Worm (Caenorhabditis elegans) whole organism, late embryonic: Measurements from ENCODE around the gene col-8.

ENCODE experiments used
- C08G9.2 ChIP-seq: sonication (generic microtip); optimal IDR thresholded peaks from 2 replicates; lab custom pipeline; 2016; ENCODE audit warnings: mild to moderate bottlenecking, missing genetic modification characterization, moderate library complexity, missing compliant biosample characterization
- C38D4.7 ChIP-seq: fragments of 200-800 bp; sonication (Bioruptor generic); optimal IDR thresholded peaks from 2 replicates; lab custom pipeline; 2018; ENCODE audit warnings: mild to moderate bottlenecking, missing genetic modification characterization, moderate library complexity, missing compliant biosample characterization
- F13H6.1 ChIP-seq: sonication (generic microtip); optimal IDR thresholded peaks from 2 replicates; lab custom pipeline; 2016; ENCODE audit warnings: missing genetic modification characterization, missing compliant biosample characterization
- T23F11.4 ChIP-seq: fragments of 200-800 bp; sonication (Bioruptor generic); optimal IDR thresholded peaks from 2 replicates; lab custom pipeline; 2018; ENCODE audit warnings: mild to moderate bottlenecking, missing genetic modification characterization, missing compliant biosample characterization
- Y22D7AL.16 ChIP-seq: sonication (generic microtip); optimal IDR thresholded peaks from 2 replicates; lab custom pipeline; 2016; ENCODE audit warnings: missing genetic modification characterization, missing compliant biosample characterization
- ahr-1 ChIP-seq: sonication (generic microtip); optimal IDR thresholded peaks from 2 replicates; lab custom pipeline; 2016; ENCODE audit warnings: missing genetic modification characterization, missing compliant biosample characterization
- ceh-18 ChIP-seq: sonication (generic microtip); optimal IDR thresholded peaks from 2 replicates; lab custom pipeline; 2016; ENCODE audit warnings: missing genetic modification characterization, missing compliant biosample characterization
- ceh-24 ChIP-seq: sonication (generic microtip); optimal IDR thresholded peaks from 2 replicates; lab custom pipeline; 2016; ENCODE audit warnings: mild to moderate bottlenecking, missing genetic modification characterization, missing compliant biosample characterization
- ceh-30 ChIP-seq: fragments of 150-350 bp; optimal IDR thresholded peaks from 2 replicates; lab custom pipeline; 2014; ENCODE audit warnings: missing biosample characterization, missing genetic modification characterization
- ceh-45 ChIP-seq: fragments of 200-800 bp; sonication (Bioruptor generic); IDR thresholded peaks from 2 replicates; pipeline ENCODE4 v1.3.6; 2022; ENCODE audit warnings: missing genetic modification reagents, missing genetic modification characterization, missing compliant biosample characterization
- ceh-6 ChIP-seq: fragments of 200-800 bp; sonication (Bioruptor generic); optimal IDR thresholded peaks from 2 replicates; lab custom pipeline; 2018; ENCODE audit warnings: mild to moderate bottlenecking, missing genetic modification characterization, missing compliant biosample characterization
- che-1 ChIP-seq: sonication (generic microtip); optimal IDR thresholded peaks from 2 replicates; lab custom pipeline; 2016; ENCODE audit warnings: mild to moderate bottlenecking, missing genetic modification characterization, missing compliant biosample characterization
- dve-1 ChIP-seq: sonication (generic microtip); optimal IDR thresholded peaks from 2 replicates; lab custom pipeline; 2017; ENCODE audit warnings: antibody characterized with exemption, mild to moderate bottlenecking, missing genetic modification characterization, missing compliant biosample characterization
- elt-2 ChIP-seq: sonication (generic microtip); optimal IDR thresholded peaks from 2 replicates; lab custom pipeline; 2016; ENCODE audit warnings: missing genetic modification reagents, missing genetic modification characterization, missing compliant biosample characterization
- eyg-1 ChIP-seq: sonication (generic microtip); optimal IDR thresholded peaks from 2 replicates; lab custom pipeline; 2016; ENCODE audit warnings: missing genotype, missing genetic modification characterization, missing compliant biosample characterization
- fax-1 ChIP-seq: sonication (generic microtip); optimal IDR thresholded peaks from 2 replicates; lab custom pipeline; 2016; ENCODE audit warnings: missing genotype, missing genetic modification characterization, missing compliant biosample characterization
- gmeb-2 ChIP-seq: sonication (generic microtip); optimal IDR thresholded peaks from 2 replicates; lab custom pipeline; 2016; ENCODE audit warnings: missing genetic modification characterization, inconsistent platforms, missing compliant biosample characterization
- hlh-15 ChIP-seq: sonication (generic microtip); optimal IDR thresholded peaks from 2 replicates; lab custom pipeline; 2016; ENCODE audit warnings: missing genetic modification characterization, missing compliant biosample characterization
- hlh-6 ChIP-seq: sonication (generic microtip); optimal IDR thresholded peaks from 2 replicates; lab custom pipeline; 2016; ENCODE audit warnings: missing genotype, missing genetic modification characterization, missing compliant biosample characterization
- lim-6 ChIP-seq: sonication (generic microtip); optimal IDR thresholded peaks from 2 replicates; lab custom pipeline; 2016; ENCODE audit warnings: missing genetic modification characterization, missing compliant biosample characterization
- lin-11 ChIP-seq: fragments of 200-800 bp; sonication (Bioruptor generic); optimal IDR thresholded peaks from 2 replicates; lab custom pipeline; 2018; ENCODE audit warnings: mild to moderate bottlenecking, missing genetic modification characterization, missing compliant biosample characterization
- madf-2 ChIP-seq: sonication (generic microtip); optimal IDR thresholded peaks from 2 replicates; lab custom pipeline; 2017; ENCODE audit warnings: missing genetic modification characterization, missing compliant biosample characterization
- mec-3 ChIP-seq: sonication (generic microtip); optimal IDR thresholded peaks from 2 replicates; lab custom pipeline; 2016; ENCODE audit warnings: borderline replicate concordance, missing genetic modification characterization, missing compliant biosample characterization
- nfya-1 ChIP-seq: sonication (generic microtip); optimal IDR thresholded peaks from 2 replicates; lab custom pipeline; 2017; ENCODE audit warnings: missing genetic modification characterization, mild to moderate bottlenecking, missing compliant biosample characterization, antibody characterized with exemption, moderate library complexity
- nhr-232 ChIP-seq: sonication (generic microtip); optimal IDR thresholded peaks from 2 replicates; lab custom pipeline; 2016; ENCODE audit warnings: missing genetic modification characterization, missing compliant biosample characterization
- npax-4 ChIP-seq: sonication (generic microtip); optimal IDR thresholded peaks from 2 replicates; lab custom pipeline; 2016; ENCODE audit warnings: missing genetic modification characterization, missing compliant biosample characterization
- pag-3 ChIP-seq: sonication (generic microtip); optimal IDR thresholded peaks from 2 replicates; lab custom pipeline; 2016; ENCODE audit warnings: missing compliant biosample characterization, missing genetic modification characterization, borderline replicate concordance
- pat-9 ChIP-seq: fragments of 200-800 bp; sonication (Bioruptor generic); optimal IDR thresholded peaks from 2 replicates; lab custom pipeline; 2018; ENCODE audit warnings: mild to moderate bottlenecking, missing genetic modification characterization, moderate library complexity, missing compliant biosample characterization
- pax-1 ChIP-seq: fragments of 150-350 bp; optimal IDR thresholded peaks from 2 replicates; lab custom pipeline; 2014; ENCODE audit warnings: missing biosample characterization, missing genetic modification characterization
- pha-2 ChIP-seq: sonication (generic microtip); optimal IDR thresholded peaks from 2 replicates; lab custom pipeline; 2017; ENCODE audit warnings: mild to moderate bottlenecking, missing genetic modification characterization, missing compliant biosample characterization
- ref-2 ChIP-seq: sonication (generic microtip); optimal IDR thresholded peaks from 2 replicates; lab custom pipeline; 2016; ENCODE audit warnings: missing genetic modification characterization, missing compliant biosample characterization
- rnt-1 ChIP-seq: sonication (generic microtip); optimal IDR thresholded peaks from 2 replicates; lab custom pipeline; 2016; ENCODE audit warnings: missing genetic modification characterization, missing compliant biosample characterization
- sdc-2 ChIP-seq: sonication (generic microtip); optimal IDR thresholded peaks from 2 replicates; lab custom pipeline; 2016; ENCODE audit warnings: missing genotype, missing genetic modification characterization, missing compliant biosample characterization
- sox-2 ChIP-seq: fragments of 200-800 bp; sonication (Bioruptor generic); IDR thresholded peaks from 2 replicates; pipeline ENCODE4 v1.3.6; 2022; ENCODE audit warnings: missing genetic modification reagents, missing genetic modification characterization, missing compliant biosample characterization
- sox-4 ChIP-seq: sonication (generic microtip); optimal IDR thresholded peaks from 2 replicates; lab custom pipeline; 2017; ENCODE audit warnings: mild to moderate bottlenecking, missing genetic modification characterization, inconsistent platforms, missing compliant biosample characterization
- syd-9 ChIP-seq: sonication (generic microtip); optimal IDR thresholded peaks from 2 replicates; lab custom pipeline; 2016; ENCODE audit warnings: mild to moderate bottlenecking, missing genetic modification characterization, moderate library complexity, missing compliant biosample characterization
- tbx-2 ChIP-seq: sonication (generic microtip); optimal IDR thresholded peaks from 2 replicates; lab custom pipeline; 2016; ENCODE audit warnings: missing genetic modification characterization, missing compliant biosample characterization
- ttx-3 ChIP-seq: sonication (generic microtip); optimal IDR thresholded peaks from 2 replicates; lab custom pipeline; 2016; ENCODE audit warnings: missing genetic modification reagents, missing genetic modification characterization, missing compliant biosample characterization
- unc-3 ChIP-seq, 2 experiments: fragments of 200-800 bp in 1 of 2; sonication (Bioruptor generic) in 1 of 2; sonication (generic microtip) in 1 of 2; conservative IDR thresholded peaks in 1 of 2; optimal IDR thresholded peaks in 1 of 2; 2 replicates each; pipeline versions ENCODE4 v1.3.6 to Lab custom; 2016 to 2022; ENCODE audit warnings: missing compliant biosample characterization in 2 of 2, missing genetic modification characterization in 2 of 2, missing genetic modification reagents in 1 of 2
- unc-42 ChIP-seq: sonication (generic microtip); optimal IDR thresholded peaks from 2 replicates; lab custom pipeline; 2016; ENCODE audit warnings: missing genotype, missing genetic modification characterization, missing compliant biosample characterization
- unc-55 ChIP-seq: sonication (generic microtip); optimal IDR thresholded peaks from 2 replicates; lab custom pipeline; 2017; ENCODE audit warnings: missing biosample characterization, missing genetic modification reagents, missing genetic modification characterization
- zip-5 ChIP-seq: sonication (generic microtip); optimal IDR thresholded peaks from 2 replicates; lab custom pipeline; 2016; ENCODE audit warnings: missing genetic modification characterization, missing compliant biosample characterization
- ztf-16 ChIP-seq: sonication (generic microtip); optimal IDR thresholded peaks from 2 replicates; lab custom pipeline; 2017; ENCODE audit warnings: missing genetic modification characterization, missing compliant biosample characterization

Gene col-8

ce11 chrIII:7034252-7035223, 14.1 kb upstream of the col-8 start:
- no peak for TF ChIP-seq ttx-3 (tag; lab: Kevin White, UChicago)
- no peak for TF ChIP-seq rnt-1 (tag; lab: Kevin White, UChicago)
- no peak for TF ChIP-seq che-1 (tag; lab: Kevin White, UChicago)
- no peak for TF ChIP-seq eyg-1 (tag; lab: Kevin White, UChicago)
- no peak for TF ChIP-seq sdc-2
- TF ChIP-seq, all 69 proteins: peak for 0

- TF ChIP-seq pax-1 (tag; lab: Kevin White, UChicago) (no peak), eyg-1 (tag; lab: Kevin White, UChicago) (no peak), ceh-30 (no peak), unc-3 (GFP tag; conservative IDR thresholded peaks at IDR 0.05; lab: Robert Waterston, UW) (no peak), unc-3 (tag; optimal IDR thresholded peaks at IDR 0.05; lab: Kevin White, UChicago) (no peak), unc-42 (tag; lab: Kevin White, UChicago) (no peak)
Observed at ce11 chrIII:7032070-7032469, 11.7 kb upstream of the col-8 start.

- no peak for TF ChIP-seq ceh-45 (GFP tag; lab: Robert Waterston, UW)
- no peak for TF ChIP-seq unc-3 (GFP tag; conservative IDR thresholded peaks at IDR 0.05; lab: Robert Waterston, UW)
- peak; percentile 9 for TF ChIP-seq unc-3 (tag; optimal IDR thresholded peaks at IDR 0.05; lab: Kevin White, UChicago)
- peak; percentile 33 for TF ChIP-seq pat-9 (tag; lab: Kevin White, UChicago)
- no peak for TF ChIP-seq fax-1 (tag; lab: Kevin White, UChicago)
- no peak for TF ChIP-seq ceh-24 (tag; lab: Kevin White, UChicago)
- peak; percentile 75 for TF ChIP-seq hlh-6 (tag; lab: Kevin White, UChicago)
- TF ChIP-seq npax-4 (tag; lab: Kevin White, UChicago): peak; percentile 13
- TF ChIP-seq sox-4 (tag; lab: Kevin White, UChicago): peak; percentile 34
- no peak for TF ChIP-seq sox-2 (GFP tag; lab: Robert Waterston, UW)
- peak; percentile 24 for TF ChIP-seq ztf-16 (tag; lab: Kevin White, UChicago)
- TF ChIP-seq eyg-1 (tag; lab: Kevin White, UChicago): no peak
- TF ChIP-seq pag-3 (tag; lab: Kevin White, UChicago): no peak
- peak; percentile 41 for TF ChIP-seq che-1 (tag; lab: Kevin White, UChicago)
- TF ChIP-seq nhr-232 (tag; lab: Kevin White, UChicago): peak; percentile 35
- TF ChIP-seq lin-11 (tag; lab: Kevin White, UChicago): peak; percentile 42
- TF ChIP-seq hlh-15 (tag; lab: Kevin White, UChicago): peak; percentile 3
- peak; percentile 45 for TF ChIP-seq dve-1
- no peak for TF ChIP-seq lim-6
- no peak for TF ChIP-seq sdc-2
- peak; percentile 55 for TF ChIP-seq ceh-6 (GFP tag; lab: Kevin White, UChicago)
- peak; percentile 12 for TF ChIP-seq ref-2 (tag; lab: Kevin White, UChicago)
- TF ChIP-seq unc-55 (GFP tag; lab: Kevin White, UChicago): no peak
- peak; percentile 38 for TF ChIP-seq nfya-1 (tag; lab: Kevin White, UChicago)
- TF ChIP-seq elt-2: peak; percentile 8
- TF ChIP-seq ceh-30: no peak
- TF ChIP-seq gmeb-2: peak; percentile 50
- no peak for TF ChIP-seq mec-3 (tag; lab: Kevin White, UChicago)
- peak; percentile 23 for TF ChIP-seq Y22D7AL.16 (tag; lab: Kevin White, UChicago)
- peak; percentile 6 for TF ChIP-seq tbx-2 (tag; lab: Kevin White, UChicago)
- TF ChIP-seq madf-2 (tag; lab: Kevin White, UChicago): no peak
- peak; percentile 12 for TF ChIP-seq ceh-18
- peak; percentile 10 for TF ChIP-seq F13H6.1 (tag; lab: Kevin White, UChicago)
- TF ChIP-seq pha-2 (tag; lab: Kevin White, UChicago): peak; percentile 39
- TF ChIP-seq syd-9 (tag; lab: Kevin White, UChicago): peak; percentile 25
- no peak for TF ChIP-seq C08G9.2
- peak; percentile 17 for TF ChIP-seq ahr-1 (tag; lab: Kevin White, UChicago)
- TF ChIP-seq C38D4.7 (GFP tag; lab: Kevin White, UChicago): peak; percentile 49
- no peak for TF ChIP-seq zip-5 (tag; lab: Kevin White, UChicago)
- TF ChIP-seq ttx-3 (tag; lab: Kevin White, UChicago): peak; percentile 55
- no peak for TF ChIP-seq T23F11.4 (GFP tag; lab: Kevin White, UChicago)
Observed at ce11 chrIII:7030044-7030804, 9.8 kb upstream of the col-8 start.
